Worm (Caenorhabditis elegans) whole organism, young adult: ENCODE results near the gene nhr-166.

Experiments used
- B0035.1 ChIP-seq: sonication (generic microtip); optimal IDR thresholded peaks from 2 replicates; lab custom pipeline; 2016; ENCODE audit warnings: missing genetic modification characterization, mild to moderate bottlenecking, missing compliant biosample characterization, missing genotype, missing genetic modification reagents
- K12H6.12 ChIP-seq: fragments of 200-800 bp; sonication (Bioruptor generic); optimal IDR thresholded peaks from 2 replicates; lab custom pipeline; 2018; ENCODE audit warnings: mild to moderate bottlenecking, missing genetic modification characterization, missing compliant biosample characterization
- Y67H2A.10 ChIP-seq: fragments of 200-800 bp; sonication (Bioruptor generic); conservative IDR thresholded peaks from 2 replicates; pipeline ENCODE4 v1.3.6; 2022; ENCODE audit warnings: missing genetic modification reagents, missing genetic modification characterization, missing compliant biosample characterization
- dpff-1 ChIP-seq: sonication (generic microtip); optimal IDR thresholded peaks from 2 replicates; lab custom pipeline; 2017; ENCODE audit warnings: mild to moderate bottlenecking, missing genetic modification characterization, missing compliant biosample characterization
- lin-40 ChIP-seq: sonication (generic microtip); optimal IDR thresholded peaks from 2 replicates; lab custom pipeline; 2016; ENCODE audit warnings: missing genetic modification characterization, mild to moderate bottlenecking, missing compliant biosample characterization, missing genotype, missing genetic modification reagents
- nhr-179 ChIP-seq: sonication (generic microtip); optimal IDR thresholded peaks from 2 replicates; lab custom pipeline; 2016; ENCODE audit warnings: mild to moderate bottlenecking, missing genetic modification characterization, missing compliant biosample characterization

ce11 chrII:3850655-3851054 is 29.4 kb upstream of the nhr-166 start, which contains the start of gene nhr-72:
- TF ChIP-seq dpff-1 (tag; lab: Kevin White, UChicago) (no peak), lin-40 (no peak), B0035.1 (no peak), nhr-179 (no peak), K12H6.12 (tag; lab: Kevin White, UChicago) (no peak), Y67H2A.10 (GFP tag; lab: Robert Waterston, UW) (no peak)
